Worm (Caenorhabditis elegans) whole organism, L1 larva: ENCODE results near the gene srx-116.

Experiments used
- C04F5.9 ChIP-seq: sonication (generic microtip); optimal IDR thresholded peaks from 2 replicates; lab custom pipeline; 2016; ENCODE audit warnings: missing genetic modification characterization, missing compliant biosample characterization
- C16A3.4 ChIP-seq: fragments of 150-350 bp; optimal IDR thresholded peaks from 2 replicates; lab custom pipeline; 2014; ENCODE audit warnings: missing biosample characterization, missing genetic modification characterization
- F16B12.6 ChIP-seq: fragments of 150-350 bp; optimal IDR thresholded peaks from 2 replicates; lab custom pipeline; 2014; ENCODE audit warnings: missing biosample characterization, missing genetic modification characterization
- Y116A8C.19 ChIP-seq: sonication (generic microtip); optimal IDR thresholded peaks from 2 replicates; lab custom pipeline; 2016; ENCODE audit warnings: missing compliant biosample characterization, missing genetic modification characterization, borderline replicate concordance
- aha-1 ChIP-seq: fragments of 150-350 bp; optimal IDR thresholded peaks from 2 replicates; lab custom pipeline; 2014; ENCODE audit warnings: missing biosample characterization, missing genetic modification characterization
- aly-2 ChIP-seq: fragments of 150-350 bp; optimal IDR thresholded peaks from 2 replicates; lab custom pipeline; 2014; ENCODE audit warnings: missing biosample characterization, missing genetic modification characterization
- ama-1 ChIP-seq: fragments of 150-350 bp; optimal IDR thresholded peaks from 2 replicates; lab custom pipeline; 2014
- blmp-1 ChIP-seq: fragments of 150-350 bp; optimal IDR thresholded peaks from 2 replicates; lab custom pipeline; 2014; ENCODE audit warnings: missing biosample characterization, missing genetic modification characterization
- ceh-63 ChIP-seq: fragments of 200-800 bp; sonication (Bioruptor generic); optimal IDR thresholded peaks from 2 replicates; lab custom pipeline; 2018; ENCODE audit warnings: mild to moderate bottlenecking, missing genetic modification characterization, missing compliant biosample characterization
- efl-1 ChIP-seq, 4 experiments: fragments of 150-350 bp; optimal IDR thresholded peaks in 3 of 4; peaks in 1 of 4; 1 replicate in 1 of 4; 2 replicates in 3 of 4; lab custom pipeline; 2014; ENCODE audit warnings: missing biosample characterization in 2 of 4, missing genetic modification characterization in 2 of 4, missing genetic modification reagents in 2 of 4
- efl-3 ChIP-seq: fragments of 200-800 bp; sonication (Bioruptor generic); optimal IDR thresholded peaks from 2 replicates; lab custom pipeline; 2018; ENCODE audit warnings: mild to moderate bottlenecking, missing genetic modification characterization, missing compliant biosample characterization
- egl-13 ChIP-seq: sonication (generic microtip); optimal IDR thresholded peaks from 2 replicates; lab custom pipeline; 2016; ENCODE audit warnings: missing genotype, missing genetic modification reagents, missing genetic modification characterization, missing compliant biosample characterization
- egl-27 ChIP-seq, 2 experiments: fragments of 150-350 bp in 1 of 2; sonication (generic microtip); optimal IDR thresholded peaks; 3 replicates each; lab custom pipeline; 2017 to 2018; ENCODE audit warnings: missing biosample characterization in 2 of 2, missing genetic modification characterization in 2 of 2, missing genetic modification reagents in 2 of 2
- elt-2 ChIP-seq: sonication (generic microtip); optimal IDR thresholded peaks from 2 replicates; lab custom pipeline; 2016; ENCODE audit warnings: missing genetic modification characterization, mild to moderate bottlenecking, inconsistent platforms, missing compliant biosample characterization, missing genetic modification reagents
- elt-3 ChIP-seq, 6 experiments: fragments of 150-350 bp in 1 of 6; sonication (generic microtip); optimal IDR thresholded peaks; 2 replicates each; lab custom pipeline; 2017 to 2018; ENCODE audit warnings: missing biosample characterization in 6 of 6, missing genetic modification characterization in 6 of 6, inconsistent platforms in 1 of 6
- ets-5 ChIP-seq: fragments of 200-800 bp; sonication (Bioruptor generic); IDR thresholded peaks from 2 replicates; pipeline ENCODE4 v1.3.6; 2022; ENCODE audit warnings: missing genetic modification characterization, missing compliant biosample characterization
- fos-1 ChIP-seq: fragments of 150-350 bp; optimal IDR thresholded peaks from 2 replicates; lab custom pipeline; 2014; ENCODE audit warnings: missing biosample characterization, missing genetic modification characterization
- hlh-17 ChIP-seq: fragments of 200-800 bp; sonication (Bioruptor generic); optimal IDR thresholded peaks from 2 replicates; lab custom pipeline; 2018; ENCODE audit warnings: missing genetic modification characterization, mild to moderate bottlenecking, missing compliant biosample characterization, moderate library complexity, borderline replicate concordance
- hpl-2 ChIP-seq: fragments of 150-350 bp; optimal IDR thresholded peaks from 2 replicates; lab custom pipeline; 2014; ENCODE audit warnings: missing biosample characterization, missing genetic modification reagents, missing genetic modification characterization
- lin-13 ChIP-seq: fragments of 150-350 bp; optimal IDR thresholded peaks from 2 replicates; lab custom pipeline; 2014; ENCODE audit warnings: missing biosample characterization, missing genetic modification reagents, missing genetic modification characterization
- lin-14 ChIP-seq: fragments of 200-800 bp; sonication (Bioruptor generic); optimal IDR thresholded peaks from 2 replicates; lab custom pipeline; 2018; ENCODE audit warnings: mild to moderate bottlenecking, missing genetic modification characterization, moderate library complexity, missing compliant biosample characterization
- lin-15B ChIP-seq: fragments of 150-350 bp; sonication (generic microtip); optimal IDR thresholded peaks from 3 replicates; lab custom pipeline; 2014; ENCODE audit warnings: missing biosample characterization, missing genetic modification characterization
- lin-35 ChIP-seq, 2 experiments: fragments of 150-350 bp; optimal IDR thresholded peaks; 2 replicates each; lab custom pipeline; 2014; ENCODE audit warnings: missing biosample characterization in 2 of 2, missing genetic modification characterization in 2 of 2, missing genetic modification reagents in 2 of 2
- lir-3 ChIP-seq: sonication (generic microtip); optimal IDR thresholded peaks from 2 replicates; lab custom pipeline; 2016; ENCODE audit warnings: mild to moderate bottlenecking, missing genetic modification characterization, moderate library complexity, missing compliant biosample characterization; ENCODE audit not compliant: poor library complexity
- mdl-1 ChIP-seq, 2 experiments: fragments of 150-350 bp; optimal IDR thresholded peaks; 2 replicates each; lab custom pipeline; 2014 to 2017; ENCODE audit warnings: missing biosample characterization in 2 of 2, missing genetic modification characterization in 2 of 2, inconsistent platforms in 1 of 2
- mef-2 ChIP-seq: fragments of 150-350 bp; optimal IDR thresholded peaks from 2 replicates; lab custom pipeline; 2014; ENCODE audit warnings: missing biosample characterization, missing genetic modification characterization
- nhr-11 ChIP-seq: fragments of 150-350 bp; optimal IDR thresholded peaks from 2 replicates; lab custom pipeline; 2014; ENCODE audit warnings: missing biosample characterization, missing genetic modification characterization
- nhr-20 ChIP-seq: sonication (generic microtip); optimal IDR thresholded peaks from 2 replicates; lab custom pipeline; 2016; ENCODE audit warnings: mild to moderate bottlenecking, missing genetic modification characterization, missing compliant biosample characterization
- nhr-237 ChIP-seq: fragments of 150-350 bp; optimal IDR thresholded peaks from 2 replicates; lab custom pipeline; 2014; ENCODE audit warnings: missing biosample characterization, missing genetic modification characterization
- nhr-47 ChIP-seq: sonication (generic microtip); optimal IDR thresholded peaks from 2 replicates; lab custom pipeline; 2016; ENCODE audit warnings: mild to moderate bottlenecking, missing genetic modification characterization, moderate library complexity, missing compliant biosample characterization
- nhr-71 ChIP-seq: sonication (generic microtip); optimal IDR thresholded peaks from 2 replicates; lab custom pipeline; 2016; ENCODE audit warnings: mild to moderate bottlenecking, missing genetic modification characterization, moderate library complexity, missing compliant biosample characterization
- nhr-76 ChIP-seq: sonication (generic microtip); optimal IDR thresholded peaks from 2 replicates; lab custom pipeline; 2017; ENCODE audit warnings: missing biosample characterization, missing genetic modification characterization
- nhr-90 ChIP-seq: sonication (generic microtip); optimal IDR thresholded peaks from 2 replicates; lab custom pipeline; 2016; ENCODE audit warnings: mild to moderate bottlenecking, missing genetic modification characterization, missing compliant biosample characterization; ENCODE audit not compliant: poor library complexity
- pqm-1 ChIP-seq: sonication (generic microtip); optimal IDR thresholded peaks from 3 replicates; lab custom pipeline; 2017; ENCODE audit warnings: missing biosample characterization, missing genetic modification characterization
- rnt-1 ChIP-seq: sonication (generic microtip); optimal IDR thresholded peaks from 2 replicates; lab custom pipeline; 2016; ENCODE audit warnings: mild to moderate bottlenecking, missing genetic modification characterization, moderate library complexity, missing compliant biosample characterization
- unc-130 ChIP-seq: fragments of 150-350 bp; optimal IDR thresholded peaks from 2 replicates; lab custom pipeline; 2017; ENCODE audit warnings: missing biosample characterization, missing genetic modification characterization, inconsistent platforms
- unc-86 ChIP-seq: sonication (generic microtip); optimal IDR thresholded peaks from 2 replicates; lab custom pipeline; 2016; ENCODE audit warnings: missing genetic modification characterization, missing compliant biosample characterization
- unc-98 ChIP-seq: fragments of 200-800 bp; sonication (Bioruptor generic); IDR thresholded peaks from 2 replicates; pipeline ENCODE4 v1.3.6; 2022; ENCODE audit warnings: missing genetic modification characterization, missing compliant biosample characterization
- vab-15 ChIP-seq: sonication (generic microtip); optimal IDR thresholded peaks from 2 replicates; lab custom pipeline; 2017; ENCODE audit warnings: missing genotype, mild to moderate bottlenecking, missing genetic modification characterization, missing compliant biosample characterization

srx-116 gene

DNA sequence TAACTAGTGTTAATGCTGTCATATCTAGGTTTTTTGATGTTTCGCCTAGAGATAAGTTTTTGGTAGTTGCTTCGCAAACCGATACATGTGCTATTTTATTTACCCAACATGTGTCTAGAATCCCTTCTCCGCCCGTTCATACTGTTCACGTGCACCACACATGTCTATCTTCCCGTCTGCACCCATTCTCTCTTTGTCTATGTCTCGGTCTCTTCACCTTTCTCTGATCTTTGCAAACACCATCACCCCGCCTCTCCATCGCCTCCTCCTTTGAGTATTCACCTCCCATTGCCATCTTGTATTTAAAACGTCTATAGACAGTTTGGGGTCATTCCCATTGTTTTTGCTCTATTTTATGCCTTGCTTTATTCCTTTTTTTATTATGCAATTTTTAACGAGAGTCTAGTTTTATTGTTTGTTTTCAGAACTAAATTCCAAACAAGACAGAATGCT is 33.4 kb upstream of the srx-116 start, which contains the start of gene F56H9.2 (continued):
- TF ChIP-seq egl-27 (tag; optimal IDR thresholded peaks at IDR 0.05; lab: Kevin White, UChicago), result peak; percentile 66 to 72
- TF ChIP-seq unc-130 (tag; lab: Kevin White, UChicago), result peak; percentile 94
- TF ChIP-seq efl-3, result no peak
- peak; percentile 98 for TF ChIP-seq nhr-20 (tag; lab: Kevin White, UChicago)
- no peak for TF ChIP-seq vab-15 (tag; lab: Kevin White, UChicago)
- TF ChIP-seq nhr-237 (tag; lab: Kevin White, UChicago), result no peak
- TF ChIP-seq aha-1 (tag; lab: Kevin White, UChicago), result no peak
- TF ChIP-seq lir-3 (tag; lab: Kevin White, UChicago), result peak; percentile 46
- TF ChIP-seq lin-35 (GFP tag; optimal IDR thresholded peaks at IDR 0.05; lab: Kevin White, UChicago), result peak; percentile 43 to 83

DNA sequence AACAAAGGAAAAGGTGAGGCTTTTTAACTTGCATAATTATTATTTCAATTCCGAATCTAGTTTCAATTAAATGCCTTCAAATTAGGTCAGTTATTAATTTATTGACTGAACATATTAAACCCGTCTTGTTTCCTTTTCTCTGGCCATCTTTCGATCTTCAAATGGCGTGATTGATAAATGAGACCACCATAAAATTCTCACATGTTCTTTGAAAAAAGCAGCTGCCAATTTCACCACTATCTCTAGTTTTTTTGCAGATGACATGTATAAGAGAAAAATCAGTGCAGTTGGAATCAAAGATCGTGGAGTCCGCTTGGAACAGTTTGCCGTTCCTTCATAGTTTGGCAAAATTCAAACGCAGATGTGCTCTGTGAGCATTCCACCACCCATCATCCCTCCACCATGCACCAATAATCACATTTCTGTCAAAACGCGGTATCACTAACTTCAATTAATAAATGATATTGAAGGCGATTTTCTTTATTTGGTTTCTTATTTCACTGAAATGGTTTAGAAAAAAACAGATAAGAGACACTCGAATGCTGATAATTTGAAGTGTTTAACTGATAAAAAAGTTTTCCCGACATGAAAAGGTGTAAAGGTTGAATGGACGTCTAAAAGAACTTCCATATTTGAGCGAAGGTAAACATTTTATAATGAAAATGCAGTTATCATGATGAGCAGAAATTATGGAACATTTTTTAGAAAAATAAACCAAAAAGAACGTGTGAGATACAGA is 32.8 kb upstream of the srx-116 start:
- TF ChIP-seq elt-3 (tag; optimal IDR thresholded peaks at IDR 0.05; lab: Kevin White, UChicago), result peak in 1 of 6 experiments; percentile 3
- TF ChIP-seq F16B12.6 (tag; lab: Kevin White, UChicago), result no peak
- TF ChIP-seq C16A3.4 (tag; lab: Kevin White, UChicago), result no peak
- peak; percentile 3 for TF ChIP-seq lin-14
- TF ChIP-seq lin-35 (GFP tag; optimal IDR thresholded peaks at IDR 0.05; lab: Kevin White, UChicago), result peak in 1 of 2 experiments; percentile 10
- no peak for TF ChIP-seq efl-1 (optimal IDR thresholded peaks at IDR 0.05; lab: Kevin White, UChicago)
- TF ChIP-seq efl-1 (GFP tag; optimal IDR thresholded peaks at IDR 0.05 in 1 of 2; lab: Kevin White, UChicago), result peak in 1 of 2 experiments; percentile 31
- no peak for TF ChIP-seq unc-98 (GFP tag; lab: Robert Waterston, UW)
- TF ChIP-seq lin-13 (GFP tag; lab: Kevin White, UChicago), result peak; percentile 3
- TF ChIP-seq mdl-1 (tag; optimal IDR thresholded peaks at IDR 0.05; lab: Kevin White, UChicago), result no peak
- TF ChIP-seq egl-13, result no peak
- peak; percentile 19 for TF ChIP-seq rnt-1 (tag; lab: Kevin White, UChicago)
- peak; percentile 12 for TF ChIP-seq ama-1 (lab: Kevin White, UChicago)
- TF ChIP-seq hpl-2 (GFP tag; lab: Kevin White, UChicago), result no peak
- peak; percentile 46 for TF ChIP-seq pqm-1 (tag; lab: Kevin White, UChicago)
- TF ChIP-seq elt-2 (tag; lab: Kevin White, UChicago), result peak; percentile 86
- TF ChIP-seq nhr-90 (tag; lab: Kevin White, UChicago), result peak; percentile 30
- peak; percentile 14 for TF ChIP-seq blmp-1
- TF ChIP-seq, all 84 proteins: peak for 11

DNA sequence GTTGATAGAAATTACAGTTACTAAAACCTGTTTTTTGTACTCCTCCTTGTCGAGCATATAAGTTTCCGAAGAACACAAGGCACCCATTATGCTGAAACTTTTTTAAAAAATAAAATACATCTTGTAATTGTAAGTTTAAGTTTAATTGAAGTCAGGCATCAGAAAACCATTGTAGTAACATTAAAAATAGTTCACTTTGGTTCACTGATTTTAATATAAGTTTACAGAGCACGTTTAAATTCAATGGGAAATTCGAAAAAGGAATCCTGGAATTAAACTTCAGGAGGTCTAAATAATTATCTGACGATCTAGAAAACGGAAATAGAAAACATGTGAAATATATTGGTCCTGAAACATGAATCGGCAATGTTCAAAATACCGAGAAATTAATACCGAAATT is 30.3 kb upstream of the srx-116 start, which contains the start of gene gpa-8:
Gene gpa-8 (minus strand): TSS at position 101 of the 400 bp plus-strand sequence.
- TF ChIP-seq nhr-47 (tag; lab: Kevin White, UChicago), result no peak
- TF ChIP-seq nhr-76, result no peak
- no peak for TF ChIP-seq aly-2
- no peak for TF ChIP-seq nhr-11
- no peak for TF ChIP-seq rnt-1 (tag; lab: Kevin White, UChicago)
- no peak for TF ChIP-seq C04F5.9 (tag; lab: Kevin White, UChicago)
- TF ChIP-seq ets-5 (GFP tag; lab: Robert Waterston, UW), result no peak
- no peak for TF ChIP-seq ceh-63 (GFP tag; lab: Kevin White, UChicago)
- TF ChIP-seq unc-98 (GFP tag; lab: Robert Waterston, UW), result no peak
- no peak for TF ChIP-seq Y116A8C.19 (tag; lab: Kevin White, UChicago)
- TF ChIP-seq hlh-17 (GFP tag; lab: Kevin White, UChicago), result no peak
- no peak for TF ChIP-seq fos-1
- TF ChIP-seq pqm-1 (tag; lab: Kevin White, UChicago), result no peak
- TF ChIP-seq egl-13, result no peak
- no peak for TF ChIP-seq lin-35 (GFP tag; optimal IDR thresholded peaks at IDR 0.05; lab: Kevin White, UChicago)
- no peak for TF ChIP-seq mef-2
- no peak for TF ChIP-seq nhr-71 (tag; lab: Kevin White, UChicago)
- no peak for TF ChIP-seq vab-15 (tag; lab: Kevin White, UChicago)
- no peak for TF ChIP-seq unc-86 (tag; lab: Kevin White, UChicago)
- TF ChIP-seq lin-15B, result no peak
